Worm (Caenorhabditis elegans): Measurements from ENCODE around the gene cnnm-5.

cnnm-5 gene

ce11 chrIII:3797180-3798026 lies 31.6 kb downstream of the cnnm-5 start (continued):
- TF ChIP-seq mcd-1 (GFP tag; IDR thresholded peaks at IDR 0.05) (0 out of 2 replicates have a peak, but pooled peaks have one; percentile 12), pha-4 (tag; optimal IDR thresholded peaks at IDR 0.05) (peak; percentile 35), attf-6 (GFP tag; IDR thresholded peaks at IDR 0.05) (no peak), ekl-4 (GFP tag; IDR thresholded peaks at IDR 0.05) (0 out of 2 replicates have a peak, but pooled peaks have one; percentile 40), F39B2.1 (GFP tag; IDR thresholded peaks at IDR 0.05) (no peak), egrh-3 (GFP tag; IDR thresholded peaks at IDR 0.05) (no peak), F57A8.1 (GFP tag; optimal IDR thresholded peaks at IDR 0.05) (no peak)

ce11 chrIII:3795933-3796332 lies 33.1 kb downstream of the cnnm-5 start:
- TF ChIP-seq gei-17 (GFP tag; optimal IDR thresholded peaks at IDR 0.05) (no peak), F57C9.4 (tag; optimal IDR thresholded peaks at IDR 0.05) (no peak), ama-1 (optimal IDR thresholded peaks at IDR 0.05) (peak; percentile 51), ama-1 (GFP tag; optimal IDR thresholded peaks at IDR 0.05) (no peak), somi-1 (GFP tag; optimal IDR thresholded peaks at IDR 0.05) (no peak), nhr-120 (GFP tag; IDR thresholded peaks at IDR 0.05) (no peak), madf-6 (GFP tag; IDR thresholded peaks at IDR 0.05) (0 out of 2 replicates have a peak, but pooled peaks have one; percentile 27)

- TF ChIP-seq die-1 (tag; optimal IDR thresholded peaks at IDR 0.05) = no peak
- no peak for TF ChIP-seq akir-1 (GFP tag; optimal IDR thresholded peaks at IDR 0.05)
- TF ChIP-seq ztf-3 (GFP tag; optimal IDR thresholded peaks at IDR 0.05) = no peak
- peak; percentile 10 for TF ChIP-seq lin-54 (GFP tag; optimal IDR thresholded peaks at IDR 0.05)
- TF ChIP-seq nfyb-1 (GFP tag; IDR thresholded peaks at IDR 0.05) = peak; percentile 97
- TF ChIP-seq F49E8.2 (tag; optimal IDR thresholded peaks at IDR 0.05; ENCODE audit: insufficient read depth) = no peak
- 0 out of 2 replicates have a peak, but pooled peaks have one; percentile 33 for TF ChIP-seq dox-1 (GFP tag; IDR thresholded peaks at IDR 0.05)
- no peak for TF ChIP-seq F57C9.4 (tag; optimal IDR thresholded peaks at IDR 0.05)
- TF ChIP-seq mes-4 (tag; optimal IDR thresholded peaks at IDR 0.05) = no peak
- TF ChIP-seq ceh-79 (tag; optimal IDR thresholded peaks at IDR 0.05) = no peak
- no peak for TF ChIP-seq cebp-1 (GFP tag; IDR thresholded peaks at IDR 0.05)
- peak; percentile 12 for TF ChIP-seq cebp-1 (tag; optimal IDR thresholded peaks at IDR 0.05)
- TF ChIP-seq F57A8.1 (GFP tag; optimal IDR thresholded peaks at IDR 0.05) = no peak
- no peak for TF ChIP-seq tbp1 (GFP tag; optimal IDR thresholded peaks at IDR 0.05)
- no peak for TF ChIP-seq nhr-90 (tag; optimal IDR thresholded peaks at IDR 0.05)
- no peak for TF ChIP-seq ztf-28 (GFP tag; IDR thresholded peaks at IDR 0.05)
- peak in 1 of 3 experiments; percentile 25 for TF ChIP-seq lin-35 (GFP tag; optimal IDR thresholded peaks at IDR 0.05)
Observed at ce11 chrIII:3790855-3791254, 38.1 kb downstream of the cnnm-5 start.

ce11 chrIII:3789688-3790371 lies 39.2 kb downstream of the cnnm-5 start:
- TF ChIP-seq aptf-3 (GFP tag; IDR thresholded peaks at IDR 0.05) (no peak), madf-8 (GFP tag; conservative IDR thresholded peaks at IDR 0.05) (no peak), nhr-27 (tag; optimal IDR thresholded peaks at IDR 0.05) (no peak), akir-1 (GFP tag; optimal IDR thresholded peaks at IDR 0.05) (no peak), Y53G8AR.9 (GFP tag; conservative IDR thresholded peaks at IDR 0.05) (peak; percentile 21; the same call in 1 of the 2 replicates), ekl-4 (GFP tag; IDR thresholded peaks at IDR 0.05) (peak; percentile 47; the same call in 1 of the 2 replicates), egrh-3 (GFP tag; IDR thresholded peaks at IDR 0.05) (no peak), let-607 (tag; optimal IDR thresholded peaks at IDR 0.05) (no peak), lag-1 (GFP tag; IDR thresholded peaks at IDR 0.05) (no peak), hlh-12 (tag; optimal IDR thresholded peaks at IDR 0.05) (no peak), nfyb-1 (GFP tag; IDR thresholded peaks at IDR 0.05) (0 out of 2 replicates have a peak, but pooled peaks have one; percentile 46), cebp-2 (GFP tag; IDR thresholded peaks at IDR 0.05) (0 out of 2 replicates have a peak, but pooled peaks have one; percentile 60), ztf-22 (GFP tag; optimal IDR thresholded peaks at IDR 0.05) (no peak), lin-35 (GFP tag; optimal IDR thresholded peaks at IDR 0.05) (peak in 1 of 3 experiments; percentile 29), snpc-4 (GFP tag; optimal IDR thresholded peaks at IDR 0.05) (no peak), snpc-4 (tag; optimal IDR thresholded peaks at IDR 0.05) (no peak), nhr-80 (tag; optimal IDR thresholded peaks at IDR 0.05) (no peak), unc-130 (GFP tag; optimal IDR thresholded peaks at IDR 0.05) (no peak)
